Fruit fly (Drosophila melanogaster): ENCODE data around the gene TwdlK.

DNA sequence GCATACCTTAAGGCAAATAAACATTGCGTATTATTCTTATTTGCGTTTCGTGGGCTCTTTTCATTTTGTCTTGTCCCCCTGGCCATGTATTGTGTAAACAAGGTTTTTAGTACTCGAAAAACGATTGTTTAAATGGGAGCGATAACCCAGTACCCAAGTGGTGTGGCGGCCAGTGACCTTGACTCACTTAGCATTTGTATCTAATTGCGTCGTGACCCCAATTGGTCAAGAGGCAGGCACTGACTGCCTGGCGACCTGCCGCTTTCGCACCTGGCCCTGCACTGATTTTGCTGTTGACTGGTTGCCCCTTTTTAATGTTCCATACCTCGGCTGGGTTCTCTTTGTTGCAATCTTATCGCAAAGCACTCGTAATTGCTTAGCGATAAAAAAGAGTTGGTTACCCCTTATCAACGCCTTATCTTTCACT, 40.4 kb downstream of the TwdlK start:
- TF ChIP-seq CG8159 (tag; optimal IDR thresholded peaks at IDR 0.05) (no peak), CG12605 (GFP tag; IDR thresholded peaks at IDR 0.05) (no peak), CG9948 (tag; optimal IDR thresholded peaks at IDR 0.05) (no peak), CG4496 (GFP tag; IDR thresholded peaks at IDR 0.05) (no peak), CG32121 (GFP tag; IDR thresholded peaks at IDR 0.05) (no peak)

Data from whole organism, pupa.